Worm (Caenorhabditis elegans) whole organism, young adult: Measurements from ENCODE around the gene acer-1.

Experiments
- D2030.7 ChIP-seq: fragments of 200-800 bp; sonication (Bioruptor generic); IDR thresholded peaks from 2 replicates; pipeline ENCODE4 v1.3.6; 2022; ENCODE audit warnings: missing genetic modification reagents, missing genetic modification characterization, missing compliant biosample characterization
- F33H1.4 ChIP-seq: fragments of 200-800 bp; sonication (Bioruptor generic); IDR thresholded peaks from 2 replicates; pipeline ENCODE4 v1.3.6; 2022; ENCODE audit warnings: missing genetic modification reagents, missing genetic modification characterization, missing compliant biosample characterization
- F49E8.2 ChIP-seq: sonication (generic microtip); optimal IDR thresholded peaks from 3 replicates; lab custom pipeline; 2017; ENCODE audit warnings: missing genetic modification characterization, mild to moderate bottlenecking, missing compliant biosample characterization, antibody characterized with exemption, moderate library complexity; ENCODE audit not compliant: insufficient read depth
- F57C9.4 ChIP-seq: sonication (generic microtip); optimal IDR thresholded peaks from 2 replicates; lab custom pipeline; 2017; ENCODE audit warnings: mild to moderate bottlenecking, missing genetic modification characterization, missing compliant biosample characterization
- K11D2.4 ChIP-seq: fragments of 200-800 bp; sonication (Bioruptor generic); IDR thresholded peaks from 2 replicates; pipeline ENCODE4 v1.3.6; 2022; ENCODE audit warnings: missing genetic modification reagents, missing genetic modification characterization, missing compliant biosample characterization
- K12H6.12 ChIP-seq: fragments of 200-800 bp; sonication (Bioruptor generic); optimal IDR thresholded peaks from 2 replicates; lab custom pipeline; 2018; ENCODE audit warnings: mild to moderate bottlenecking, missing genetic modification characterization, missing compliant biosample characterization
- atf-7 ChIP-seq: sonication (generic microtip); optimal IDR thresholded peaks from 2 replicates; lab custom pipeline; 2017; ENCODE audit warnings: mild to moderate bottlenecking, missing genetic modification characterization, missing compliant biosample characterization
- attf-6 ChIP-seq: fragments of 200-800 bp; sonication (Bioruptor generic); IDR thresholded peaks from 2 replicates; pipeline ENCODE4 v1.3.6; 2022; ENCODE audit warnings: missing genetic modification reagents, missing genetic modification characterization, missing compliant biosample characterization
- bed-1 ChIP-seq: fragments of 200-800 bp; sonication (Bioruptor generic); IDR thresholded peaks from 2 replicates; pipeline ENCODE4 v1.3.6; 2022; ENCODE audit warnings: missing genetic modification reagents, missing genetic modification characterization, missing compliant biosample characterization
- cebp-1 ChIP-seq, 2 experiments: fragments of 200-800 bp in 1 of 2; sonication (Bioruptor generic) in 1 of 2; sonication (generic microtip) in 1 of 2; IDR thresholded peaks in 1 of 2; optimal IDR thresholded peaks in 1 of 2; 2 replicates each; pipeline versions ENCODE4 v1.3.6 to Lab custom; 2017 to 2022; ENCODE audit warnings: missing compliant biosample characterization in 2 of 2, missing genetic modification characterization in 2 of 2, mild to moderate bottlenecking in 1 of 2, missing genetic modification reagents in 1 of 2, moderate library complexity in 1 of 2
- ceh-27 ChIP-seq: fragments of 200-800 bp; sonication (Bioruptor generic); optimal IDR thresholded peaks from 2 replicates; lab custom pipeline; 2018; ENCODE audit warnings: mild to moderate bottlenecking, missing genetic modification characterization, moderate library complexity, missing compliant biosample characterization
- ceh-58 ChIP-seq: fragments of 200-800 bp; sonication (Bioruptor generic); IDR thresholded peaks from 2 replicates; pipeline ENCODE4 v1.3.6; 2022; ENCODE audit warnings: missing genetic modification characterization, missing compliant biosample characterization
- dpl-1 ChIP-seq: fragments of 150-350 bp; optimal IDR thresholded peaks from 2 replicates; lab custom pipeline; 2014; ENCODE audit warnings: missing biosample characterization, missing genetic modification reagents, missing genetic modification characterization
- efl-1 ChIP-seq: fragments of 150-350 bp; optimal IDR thresholded peaks from 2 replicates; lab custom pipeline; 2014; ENCODE audit warnings: missing biosample characterization, missing genetic modification reagents, missing genetic modification characterization
- egl-44 ChIP-seq: fragments of 200-800 bp; sonication (Bioruptor generic); IDR thresholded peaks from 2 replicates; pipeline ENCODE4 v1.3.6; 2022; ENCODE audit warnings: missing genetic modification reagents, missing genetic modification characterization, missing compliant biosample characterization
- egrh-3 ChIP-seq: fragments of 200-800 bp; sonication (Bioruptor generic); IDR thresholded peaks from 2 replicates; pipeline ENCODE4 v1.3.6; 2022; ENCODE audit warnings: missing genetic modification reagents, missing genetic modification characterization, missing compliant biosample characterization
- ets-4 ChIP-seq: fragments of 200-800 bp; sonication (Bioruptor generic); optimal IDR thresholded peaks from 2 replicates; lab custom pipeline; 2018; ENCODE audit warnings: mild to moderate bottlenecking, missing genetic modification characterization, missing compliant biosample characterization
- gei-17 ChIP-seq: fragments of 200-800 bp; sonication (Bioruptor generic); optimal IDR thresholded peaks from 2 replicates; lab custom pipeline; 2018; ENCODE audit warnings: mild to moderate bottlenecking, missing genetic modification characterization, missing compliant biosample characterization
- hlh-12 ChIP-seq: sonication (generic microtip); optimal IDR thresholded peaks from 2 replicates; lab custom pipeline; 2016; ENCODE audit warnings: missing genetic modification characterization, missing compliant biosample characterization
- hmg-1.2 ChIP-seq: fragments of 200-800 bp; sonication (Bioruptor generic); IDR thresholded peaks from 2 replicates; pipeline ENCODE4 v1.3.6; 2022; ENCODE audit warnings: missing genetic modification reagents, missing genetic modification characterization, missing compliant biosample characterization
- hrde-1 ChIP-seq: sonication (generic microtip); optimal IDR thresholded peaks from 2 replicates; lab custom pipeline; 2016; ENCODE audit warnings: missing genetic modification characterization, mild to moderate bottlenecking, missing compliant biosample characterization, moderate library complexity, missing genotype, missing genetic modification reagents, borderline replicate concordance
- lin-35 ChIP-seq, 3 experiments: fragments of 150-350 bp in 2 of 3; sonication (generic microtip) in 1 of 3; optimal IDR thresholded peaks; 2 replicates each; lab custom pipeline; 2014 to 2018; ENCODE audit warnings: missing biosample characterization in 3 of 3, missing genetic modification characterization in 3 of 3, missing genetic modification reagents in 3 of 3
- lir-1 ChIP-seq: fragments of 200-800 bp; sonication (Bioruptor generic); conservative IDR thresholded peaks from 2 replicates; pipeline ENCODE4 v1.3.6; 2022; ENCODE audit warnings: missing genetic modification reagents, missing genetic modification characterization, missing compliant biosample characterization
- lsl-1 ChIP-seq: fragments of 200-800 bp; sonication (Bioruptor generic); optimal IDR thresholded peaks from 2 replicates; lab custom pipeline; 2018; ENCODE audit warnings: mild to moderate bottlenecking, missing genetic modification characterization, moderate library complexity, missing compliant biosample characterization
- madf-3 ChIP-seq: fragments of 200-800 bp; sonication (Bioruptor generic); IDR thresholded peaks from 2 replicates; pipeline ENCODE4 v1.3.6; 2022; ENCODE audit warnings: missing genetic modification reagents, missing genetic modification characterization, missing compliant biosample characterization
- madf-6 ChIP-seq: fragments of 200-800 bp; sonication (Bioruptor generic); IDR thresholded peaks from 2 replicates; pipeline ENCODE4 v1.3.6; 2022; ENCODE audit warnings: missing genetic modification reagents, missing genetic modification characterization, missing compliant biosample characterization
- mcd-1 ChIP-seq: fragments of 200-800 bp; sonication (Bioruptor generic); IDR thresholded peaks from 2 replicates; pipeline ENCODE4 v1.3.6; 2022; ENCODE audit warnings: missing genetic modification reagents, missing genetic modification characterization, missing compliant biosample characterization
- nfyb-1 ChIP-seq: fragments of 200-800 bp; sonication (Bioruptor generic); IDR thresholded peaks from 2 replicates; pipeline ENCODE4 v1.3.6; 2022; ENCODE audit warnings: missing genetic modification reagents, missing genetic modification characterization, missing compliant biosample characterization
- pbrm-1 ChIP-seq: fragments of 200-800 bp; sonication (Bioruptor generic); IDR thresholded peaks from 2 replicates; pipeline ENCODE4 v1.3.6; 2022; ENCODE audit warnings: missing genetic modification reagents, missing genetic modification characterization, missing compliant biosample characterization
- repo-1 ChIP-seq: sonication (generic microtip); optimal IDR thresholded peaks from 2 replicates; lab custom pipeline; 2017; ENCODE audit warnings: mild to moderate bottlenecking, missing genetic modification characterization, missing compliant biosample characterization
- snpc-1.1 ChIP-seq: sonication (generic microtip); optimal IDR thresholded peaks from 2 replicates; lab custom pipeline; 2017; ENCODE audit warnings: missing genetic modification characterization, mild to moderate bottlenecking, missing compliant biosample characterization, antibody characterized with exemption, moderate library complexity, missing genotype, missing genetic modification reagents; ENCODE audit not compliant: insufficient read depth
- snpc-3.4 ChIP-seq: sonication (generic microtip); optimal IDR thresholded peaks from 2 replicates; lab custom pipeline; 2017; ENCODE audit warnings: missing genetic modification characterization, mild to moderate bottlenecking, missing compliant biosample characterization, antibody characterized with exemption, moderate library complexity, missing genotype, missing genetic modification reagents
- somi-1 ChIP-seq: fragments of 200-800 bp; sonication (Bioruptor generic); optimal IDR thresholded peaks from 2 replicates; lab custom pipeline; 2018; ENCODE audit warnings: mild to moderate bottlenecking, missing genetic modification characterization, missing compliant biosample characterization
- sptf-2 ChIP-seq: fragments of 200-800 bp; sonication (Bioruptor generic); optimal IDR thresholded peaks from 2 replicates; lab custom pipeline; 2018; ENCODE audit warnings: mild to moderate bottlenecking, missing genetic modification characterization, missing compliant biosample characterization
- tbp1 ChIP-seq: fragments of 200-800 bp; sonication (Bioruptor generic); optimal IDR thresholded peaks from 2 replicates; lab custom pipeline; 2018; ENCODE audit warnings: mild to moderate bottlenecking, missing genetic modification characterization, missing compliant biosample characterization
- xnd-1 ChIP-seq: sonication (generic microtip); optimal IDR thresholded peaks from 2 replicates; lab custom pipeline; 2016; ENCODE audit warnings: missing genotype, missing genetic modification reagents, missing genetic modification characterization, missing compliant biosample characterization
- zfh-2 ChIP-seq: fragments of 200-800 bp; sonication (Bioruptor generic); conservative IDR thresholded peaks from 2 replicates; pipeline ENCODE4 v1.3.6; 2022; ENCODE audit warnings: missing genetic modification reagents, missing genetic modification characterization, missing compliant biosample characterization
- zim-3 ChIP-seq: sonication (generic microtip); optimal IDR thresholded peaks from 2 replicates; lab custom pipeline; 2017; ENCODE audit warnings: mild to moderate bottlenecking, missing genetic modification characterization, moderate library complexity, missing compliant biosample characterization
- ztf-18 ChIP-seq: sonication (generic microtip); optimal IDR thresholded peaks from 2 replicates; lab custom pipeline; 2016; ENCODE audit warnings: missing genotype, mild to moderate bottlenecking, missing genetic modification characterization, missing compliant biosample characterization

Gene acer-1

DNA sequence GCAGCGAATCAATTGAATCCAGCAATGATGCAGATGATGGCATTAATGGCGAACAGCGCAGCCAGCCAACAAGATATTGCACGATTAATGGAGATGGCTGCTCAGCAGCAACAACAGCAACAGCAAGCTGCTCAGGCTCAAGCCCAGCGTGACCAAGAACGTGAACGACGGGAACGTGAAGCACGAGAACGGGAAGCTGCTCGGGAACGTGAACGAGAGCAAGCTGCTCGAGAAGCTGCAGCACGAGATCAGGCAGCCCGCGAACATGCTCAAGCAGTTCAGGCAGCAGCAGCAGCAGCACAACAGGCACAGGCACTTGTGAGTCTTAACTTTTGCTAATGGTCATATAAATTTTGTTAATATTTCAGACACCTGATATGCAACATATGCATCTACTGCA is 43.5 kb downstream of the acer-1 start:
- TF ChIP-seq zfh-2 (peak; percentile 91), nfyb-1 (GFP tag; lab: Robert Waterston, UW) (0 out of 2 replicates have a peak, but pooled peaks have one; percentile 26), lin-35 (GFP tag; optimal IDR thresholded peaks at IDR 0.05; lab: Kevin White, UChicago) (no peak), egrh-3 (GFP tag; lab: Robert Waterston, UW) (peak; percentile 47; the same call in 1 of the 2 replicates), repo-1 (tag; lab: Kevin White, UChicago) (peak; percentile 10)
- TF ChIP-seq, all 124 proteins: peak for 4

DNA sequence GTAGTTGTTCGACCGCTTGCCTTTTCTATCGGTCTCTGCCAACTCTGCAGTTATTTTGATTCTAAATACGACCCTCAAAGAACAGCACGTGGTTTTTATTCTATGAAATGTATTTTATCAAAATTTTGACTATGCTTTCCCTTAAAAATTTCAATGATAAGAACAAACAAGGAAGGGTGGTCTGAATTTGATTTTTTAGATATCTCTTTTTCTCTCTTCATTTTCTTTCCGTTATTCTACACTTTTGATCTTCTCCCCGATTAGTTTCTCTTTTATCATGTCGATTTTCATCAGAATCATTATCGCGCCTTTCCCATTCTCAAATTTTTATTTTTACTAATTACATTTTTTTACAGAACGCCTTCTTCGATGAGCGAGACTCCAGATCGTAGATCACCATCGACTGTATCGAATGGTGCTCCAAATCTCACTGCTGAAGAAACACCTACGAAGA is 45.2 kb downstream of the acer-1 start:
- TF ChIP-seq hmg-1.2 (GFP tag; lab: Robert Waterston, UW) = no peak
- no peak for TF ChIP-seq egl-44 (GFP tag; lab: Robert Waterston, UW)
- no peak for TF ChIP-seq efl-1 (GFP tag; lab: Kevin White, UChicago)
- TF ChIP-seq somi-1 (GFP tag; lab: Kevin White, UChicago) = no peak
- TF ChIP-seq F57C9.4 (tag; lab: Kevin White, UChicago) = no peak
- TF ChIP-seq mcd-1 = no peak
- TF ChIP-seq F49E8.2 (tag; lab: Kevin White, UChicago) = no peak
- TF ChIP-seq attf-6 (GFP tag; lab: Robert Waterston, UW) = no peak
- TF ChIP-seq D2030.7 (GFP tag; lab: Robert Waterston, UW) = no peak
- TF ChIP-seq, all 124 proteins: peak for 0

DNA sequence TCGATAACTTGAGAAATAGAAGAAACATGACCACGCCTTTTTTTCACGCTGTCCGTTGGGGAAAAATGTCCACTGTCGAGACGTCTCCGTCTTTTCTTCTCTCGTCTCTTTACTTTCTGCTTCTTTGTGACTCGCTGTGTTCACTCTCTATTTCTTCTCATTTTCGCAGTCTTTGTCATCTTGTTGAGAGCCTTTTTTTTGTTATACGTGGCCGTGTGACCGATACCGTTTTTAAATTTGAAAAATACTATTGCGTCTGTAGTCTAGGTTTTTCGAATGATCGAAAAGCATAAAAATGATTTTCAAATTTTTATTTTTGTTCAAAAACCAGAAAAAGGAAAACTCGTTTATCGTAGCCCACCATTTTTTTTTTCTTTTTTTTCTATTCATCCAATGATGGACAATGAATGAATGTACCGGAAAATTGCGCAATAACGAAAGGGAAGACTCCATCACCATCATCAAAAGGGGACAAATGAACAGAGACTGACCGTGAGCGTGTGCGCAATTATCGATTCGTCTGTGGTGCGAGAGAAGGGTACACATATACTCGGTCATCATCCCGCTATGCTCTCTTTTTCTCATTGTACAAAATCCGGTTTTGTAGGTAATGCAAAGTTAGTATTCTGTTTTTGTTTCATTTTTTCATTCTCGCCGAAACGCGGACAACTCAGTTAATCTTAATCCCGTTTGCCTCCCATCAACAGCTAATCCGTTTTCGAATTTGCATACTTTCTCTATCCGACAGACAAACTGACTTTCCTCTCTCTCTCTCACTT is 45.8 kb downstream of the acer-1 start:
- TF ChIP-seq dpl-1 (GFP tag; lab: Kevin White, UChicago) (no peak), madf-6 (no peak), snpc-3.4 (no peak), attf-6 (GFP tag; lab: Robert Waterston, UW) (no peak), hmg-1.2 (GFP tag; lab: Robert Waterston, UW) (peak; percentile 16; the same call in 1 of the 2 replicates), pbrm-1 (GFP tag; lab: Robert Waterston, UW) (0 out of 2 replicates have a peak, but pooled peaks have one; percentile 18), cebp-1 (GFP tag; IDR thresholded peaks at IDR 0.05; lab: Robert Waterston, UW) (no peak), cebp-1 (tag; optimal IDR thresholded peaks at IDR 0.05; lab: Kevin White, UChicago) (peak; percentile 1), lsl-1 (no peak), K12H6.12 (tag; lab: Kevin White, UChicago) (no peak)

DNA sequence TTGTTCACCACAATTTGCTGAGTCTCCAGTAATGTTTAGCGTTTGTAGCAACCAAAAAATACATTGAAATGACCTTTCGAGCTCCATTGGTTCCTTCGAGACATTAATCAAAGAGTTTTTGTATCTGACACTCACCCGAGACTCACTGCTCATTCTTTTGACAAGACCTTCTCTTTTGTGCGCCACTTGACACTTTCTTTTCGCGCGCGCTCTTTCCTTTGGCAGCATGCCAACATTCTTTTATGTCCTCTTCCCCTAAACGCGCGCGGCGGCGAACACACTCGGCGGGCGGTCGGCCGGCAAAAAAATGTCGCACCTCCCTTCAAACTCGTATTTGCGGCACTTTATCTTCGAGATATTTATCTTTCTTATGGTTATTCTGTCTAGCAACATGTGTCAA is 46.5 kb downstream of the acer-1 start:
- no peak for TF ChIP-seq tbp1
- no peak for TF ChIP-seq snpc-1.1 (tag; lab: Kevin White, UChicago)
- no peak for TF ChIP-seq ztf-18 (tag; lab: Kevin White, UChicago)
- no peak for TF ChIP-seq hlh-12
- no peak for TF ChIP-seq zim-3
- peak; percentile 67; the same call in 1 of the 2 replicates for TF ChIP-seq madf-3 (GFP tag; lab: Robert Waterston, UW)
- peak; percentile 27; the same call in 1 of the 2 replicates for TF ChIP-seq mcd-1
- TF ChIP-seq gei-17 (GFP tag; lab: Kevin White, UChicago) = no peak
- peak; percentile 5 for TF ChIP-seq ceh-27
- no peak for TF ChIP-seq egrh-3 (GFP tag; lab: Robert Waterston, UW)
- TF ChIP-seq ets-4 (GFP tag; lab: Kevin White, UChicago) = no peak
- TF ChIP-seq lir-1 = no peak
- no peak for TF ChIP-seq K11D2.4 (GFP tag; lab: Robert Waterston, UW)
- 0 out of 2 replicates have a peak, but pooled peaks have one; percentile 19 for TF ChIP-seq D2030.7 (GFP tag; lab: Robert Waterston, UW)
- peak; percentile 71 for TF ChIP-seq zfh-2
- peak; percentile 69 for TF ChIP-seq madf-6
- no peak for TF ChIP-seq hrde-1 (tag; lab: Kevin White, UChicago)
- TF ChIP-seq attf-6 (GFP tag; lab: Robert Waterston, UW) = no peak
- TF ChIP-seq atf-7 (tag; lab: Kevin White, UChicago) = no peak
- TF ChIP-seq nfyb-1 (GFP tag; lab: Robert Waterston, UW) = 0 out of 2 replicates have a peak, but pooled peaks have one; percentile 11
- TF ChIP-seq ceh-58 (GFP tag; lab: Robert Waterston, UW) = no peak
- no peak for TF ChIP-seq bed-1
- TF ChIP-seq xnd-1 = peak; percentile 19
- no peak for TF ChIP-seq sptf-2 (GFP tag; lab: Kevin White, UChicago)
- peak; percentile 53 for TF ChIP-seq efl-1 (GFP tag; lab: Kevin White, UChicago)
- no peak for TF ChIP-seq F33H1.4 (GFP tag; lab: Robert Waterston, UW)
